Fruit fly (Drosophila melanogaster) Kc167 (cell line): ENCODE data around the gene CG13737.

Source experiments
- Myc ChIP-seq: fragments of >200 bp; optimal IDR thresholded peaks from 2 replicates; lab custom pipeline; 2017; ENCODE audit warnings: missing external identifiers
- Sin3A ChIP-seq: fragments of >200 bp; optimal IDR thresholded peaks from 2 replicates; lab custom pipeline; 2018; ENCODE audit warnings: missing external identifiers
- h ChIP-seq: fragments of >200 bp; optimal IDR thresholded peaks from 3 replicates; lab custom pipeline; 2018; ENCODE audit warnings: missing external identifiers
- insv ChIP-seq: fragments of >200 bp; optimal IDR thresholded peaks from 3 replicates; lab custom pipeline; 2018; ENCODE audit warnings: missing external identifiers
- psq ChIP-seq: fragments of >200 bp; optimal IDR thresholded peaks from 2 replicates; lab custom pipeline; 2017; ENCODE audit warnings: missing external identifiers
- ttk ChIP-seq: sonication (Bioruptor generic); optimal IDR thresholded peaks from 2 replicates; lab custom pipeline; 2017; ENCODE audit warnings: missing external identifiers

CG13737 gene

dm6 chr3L:13923332-13924272 is 44.8 kb downstream of the CG13737 start:
- TF ChIP-seq insv (lab: Kevin White, UChicago) (no peak), psq (lab: Kevin White, UChicago) (no peak)

- TF ChIP-seq Sin3A (lab: Kevin White, UChicago) = no peak
- no peak for TF ChIP-seq insv (lab: Kevin White, UChicago)
- TF ChIP-seq ttk (lab: Kevin White, UChicago) = no peak
- TF ChIP-seq Myc = no peak
- TF ChIP-seq psq (lab: Kevin White, UChicago) = no peak
- TF ChIP-seq h (lab: Kevin White, UChicago) = no peak
Observed at dm6 chr3L:13924646-13925045, 45.9 kb downstream of the CG13737 start.

- TF ChIP-seq ttk (lab: Kevin White, UChicago) (no peak), Myc (no peak)
Observed at dm6 chr3L:13925117-13925726, 46.4 kb downstream of the CG13737 start, which contains the start of gene Rgl. Gene Rgl, minus strand, starts transcription at chr3L:13925335.

DNA sequence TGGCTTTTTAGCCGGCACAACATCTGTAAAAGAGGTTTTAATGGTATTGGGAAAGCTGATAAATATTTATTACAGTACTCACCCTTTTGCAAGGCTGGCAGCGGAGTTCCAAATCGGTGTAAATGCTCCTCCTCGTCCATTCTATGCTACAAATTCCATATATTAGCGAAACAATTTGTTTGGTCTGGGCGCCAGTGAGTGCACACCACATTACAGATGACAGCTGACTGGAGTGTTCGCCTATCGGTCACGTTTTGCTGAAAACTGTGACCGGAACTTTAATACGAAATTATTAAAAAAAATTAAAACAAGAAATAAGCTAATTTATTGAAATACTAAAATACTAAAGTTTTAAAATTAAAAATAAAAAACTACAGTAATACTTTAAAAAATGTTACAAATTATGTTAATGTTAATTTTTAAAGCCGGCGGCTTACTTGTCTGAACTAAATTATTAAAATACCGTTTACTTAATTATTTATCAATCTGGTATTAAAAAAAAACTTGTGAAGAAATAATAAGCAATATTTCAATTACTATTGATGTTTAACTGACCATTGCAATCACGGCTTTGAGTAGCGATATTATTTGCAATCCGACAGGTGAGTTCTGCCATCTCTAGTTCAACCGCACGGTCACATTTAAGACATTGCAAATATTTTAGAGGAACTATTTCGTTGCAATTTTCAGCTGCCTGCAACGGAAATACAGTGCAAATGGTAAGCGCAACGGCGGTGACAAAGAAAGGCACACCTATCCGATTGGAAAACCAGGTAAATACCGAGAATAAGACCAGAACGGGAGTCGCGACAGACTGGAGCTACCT is 50.2 kb downstream of the CG13737 start, which contains the start of the genes CG8833 and DCTN1-p150:
TSS of gene CG8833 (minus strand) at position 232 of the 826 bp plus-strand sequence.
TSS of gene DCTN1-p150 (plus strand) at position 619 of the 826 bp plus-strand sequence.
- TF ChIP-seq Myc = no peak
- TF ChIP-seq psq (lab: Kevin White, UChicago) = no peak
- no peak for TF ChIP-seq insv (lab: Kevin White, UChicago)
- no peak for TF ChIP-seq h (lab: Kevin White, UChicago)
- TF ChIP-seq Sin3A (lab: Kevin White, UChicago) = no peak
- TF ChIP-seq ttk (lab: Kevin White, UChicago) = no peak
